Fruit fly (Drosophila melanogaster) Kc167 (cell line): ENCODE data around the gene CG8236.

ENCODE experiments used
- Myc ChIP-seq: fragments of >200 bp; optimal IDR thresholded peaks from 2 replicates; lab custom pipeline; 2017; ENCODE audit warnings: missing external identifiers
- Sin3A ChIP-seq: fragments of >200 bp; optimal IDR thresholded peaks from 2 replicates; lab custom pipeline; 2018; ENCODE audit warnings: missing external identifiers
- h ChIP-seq: fragments of >200 bp; optimal IDR thresholded peaks from 3 replicates; lab custom pipeline; 2018; ENCODE audit warnings: missing external identifiers
- insv ChIP-seq: fragments of >200 bp; optimal IDR thresholded peaks from 3 replicates; lab custom pipeline; 2018; ENCODE audit warnings: missing external identifiers
- psq ChIP-seq: fragments of >200 bp; optimal IDR thresholded peaks from 2 replicates; lab custom pipeline; 2017; ENCODE audit warnings: missing external identifiers
- ttk ChIP-seq: sonication (Bioruptor generic); optimal IDR thresholded peaks from 2 replicates; lab custom pipeline; 2017; ENCODE audit warnings: missing external identifiers

- TF ChIP-seq h (lab: Kevin White, UChicago) (no peak), ttk (lab: Kevin White, UChicago) (no peak), psq (no peak), insv (no peak), Myc (lab: Kevin White, UChicago) (no peak), Sin3A (lab: Kevin White, UChicago) (no peak)
Observed at dm6 chr3R:8787538-8788282, 18.5 kb downstream of the CG8236 start.
